Worm (Caenorhabditis elegans): ENCODE measurements around the gene srj-33.

- no peak for TF ChIP-seq lsy-2 (tag; optimal IDR thresholded peaks at IDR 0.05)
- no peak for TF ChIP-seq nhr-237 (tag; optimal IDR thresholded peaks at IDR 0.05)
- no peak for TF ChIP-seq ztf-4 (tag; optimal IDR thresholded peaks at IDR 0.05)
- no peak for TF ChIP-seq zag-1 (tag; optimal IDR thresholded peaks at IDR 0.05)
- no peak for TF ChIP-seq nhr-23 (tag; optimal IDR thresholded peaks at IDR 0.05)
- no peak for TF ChIP-seq mbf-1 (tag; optimal IDR thresholded peaks at IDR 0.05)
- TF ChIP-seq ztf-1 (GFP tag; conservative IDR thresholded peaks at IDR 0.05), result no peak
- no peak for TF ChIP-seq lin-39 (tag; optimal IDR thresholded peaks at IDR 0.05)
- no peak for TF ChIP-seq nhr-10 (tag; optimal IDR thresholded peaks at IDR 0.05)
- TF ChIP-seq ama-1 (optimal IDR thresholded peaks at IDR 0.05), result no peak
- TF ChIP-seq ceh-82 (tag; optimal IDR thresholded peaks at IDR 0.05), result no peak
- TF ChIP-seq R02D3.7 (tag; optimal IDR thresholded peaks at IDR 0.05), result no peak
Observed at ce11 chrV:9948840-9949239, 11.5 kb upstream of the srj-33 start, which contains the start of gene nlp-58.

Data from whole organism, L2 larva.